Worm (Caenorhabditis elegans) whole organism, L4 larva: ENCODE data around the gene cdr-3.

ENCODE experiments used
- D1046.2 ChIP-seq: fragments of 200-800 bp; sonication (Bioruptor generic); IDR thresholded peaks from 2 replicates; pipeline ENCODE4 v1.3.6; 2022; ENCODE audit warnings: missing genetic modification characterization, missing compliant biosample characterization
- F10B5.3 ChIP-seq: sonication (generic microtip); optimal IDR thresholded peaks from 2 replicates; lab custom pipeline; 2016; ENCODE audit warnings: mild to moderate bottlenecking, missing genetic modification characterization, missing compliant biosample characterization
- ZK337.2 ChIP-seq: fragments of 200-800 bp; sonication (Bioruptor generic); IDR thresholded peaks from 2 replicates; pipeline ENCODE4 v1.3.6; 2022; ENCODE audit warnings: missing genetic modification reagents, missing genetic modification characterization, missing compliant biosample characterization
- aha-1 ChIP-seq: fragments of 150-350 bp; peaks from one replicate; lab custom pipeline; 2014; ENCODE audit warnings: missing biosample characterization, missing genetic modification characterization
- arid-1 ChIP-seq: fragments of 200-800 bp; sonication (Bioruptor generic); conservative IDR thresholded peaks from 2 replicates; pipeline ENCODE4 v1.3.6; 2022; ENCODE audit warnings: missing genetic modification reagents, missing genetic modification characterization, missing compliant biosample characterization
- attf-4 ChIP-seq: sonication (generic microtip); optimal IDR thresholded peaks from 3 replicates; lab custom pipeline; 2017; ENCODE audit warnings: missing biosample characterization, missing genetic modification characterization
- ceh-32 ChIP-seq: sonication (generic microtip); optimal IDR thresholded peaks from 2 replicates; lab custom pipeline; 2016; ENCODE audit warnings: mild to moderate bottlenecking, missing genetic modification characterization, missing compliant biosample characterization; ENCODE audit not compliant: poor library complexity
- ces-1 ChIP-seq: fragments of 150-350 bp; sonication (generic microtip); optimal IDR thresholded peaks from 4 replicates; lab custom pipeline; 2014; ENCODE audit warnings: missing biosample characterization, missing genetic modification reagents, missing genetic modification characterization
- ctbp-1 ChIP-seq: fragments of 200-800 bp; sonication (Bioruptor generic); IDR thresholded peaks from 2 replicates; pipeline ENCODE4 v1.3.6; 2022; ENCODE audit warnings: missing genetic modification reagents, missing genetic modification characterization, missing compliant biosample characterization
- daf-16 ChIP-seq, 3 experiments: sonication (generic microtip); optimal IDR thresholded peaks; 2 replicates each; lab custom pipeline; 2016 to 2017; ENCODE audit warnings: missing genetic modification characterization in 3 of 3, missing genetic modification reagents in 3 of 3, mild to moderate bottlenecking in 2 of 3, missing compliant biosample characterization in 2 of 3, missing biosample characterization in 1 of 3, moderate library complexity in 1 of 3
- daf-19 ChIP-seq: fragments of 200-800 bp; sonication (Bioruptor generic); conservative IDR thresholded peaks from 2 replicates; pipeline ENCODE4 v1.3.6; 2022; ENCODE audit warnings: missing genetic modification characterization, missing compliant biosample characterization
- daf-8 ChIP-seq: fragments of 200-800 bp; sonication (Bioruptor generic); IDR thresholded peaks from 2 replicates; pipeline ENCODE4 v1.3.6; 2022; ENCODE audit warnings: missing genetic modification characterization, missing compliant biosample characterization
- dmd-6 ChIP-seq: fragments of 200-800 bp; sonication (Bioruptor generic); IDR thresholded peaks from 2 replicates; pipeline ENCODE4 v1.3.6; 2022; ENCODE audit warnings: missing genetic modification reagents, missing genetic modification characterization, missing compliant biosample characterization
- dve-1 ChIP-seq: sonication (generic microtip); optimal IDR thresholded peaks from 2 replicates; lab custom pipeline; 2017; ENCODE audit warnings: antibody characterized with exemption, mild to moderate bottlenecking, missing genetic modification characterization, missing compliant biosample characterization; ENCODE audit not compliant: insufficient read depth
- egl-27 ChIP-seq: sonication (generic microtip); optimal IDR thresholded peaks from 3 replicates; lab custom pipeline; 2017; ENCODE audit warnings: missing biosample characterization, missing genetic modification reagents, missing genetic modification characterization
- gei-8 ChIP-seq: fragments of 200-800 bp; sonication (Bioruptor generic); optimal IDR thresholded peaks from 2 replicates; lab custom pipeline; 2018; ENCODE audit warnings: mild to moderate bottlenecking, missing genetic modification characterization, missing compliant biosample characterization
- hmg-1.1 ChIP-seq: fragments of 200-800 bp; sonication (Bioruptor generic); IDR thresholded peaks from 2 replicates; pipeline ENCODE4 v1.3.6; 2022; ENCODE audit warnings: missing genetic modification reagents, missing genetic modification characterization, missing compliant biosample characterization
- jun-1 ChIP-seq: fragments of 150-350 bp; optimal IDR thresholded peaks from 2 replicates; lab custom pipeline; 2014; ENCODE audit warnings: missing biosample characterization, missing genetic modification reagents, missing genetic modification characterization
- lin-1 ChIP-seq: fragments of 200-800 bp; sonication (Bioruptor generic); IDR thresholded peaks from 2 replicates; pipeline ENCODE4 v1.3.6; 2022; ENCODE audit warnings: missing genetic modification reagents, missing genetic modification characterization, missing compliant biosample characterization
- lin-39 ChIP-seq: fragments of 150-350 bp; optimal IDR thresholded peaks from 2 replicates; lab custom pipeline; 2014; ENCODE audit warnings: missing biosample characterization, missing genetic modification reagents, missing genetic modification characterization
- lir-3 ChIP-seq: sonication (generic microtip); optimal IDR thresholded peaks from 2 replicates; lab custom pipeline; 2016; ENCODE audit warnings: mild to moderate bottlenecking, missing genetic modification characterization, missing compliant biosample characterization
- madf-5 ChIP-seq, 2 experiments: fragments of 200-800 bp; sonication (Bioruptor generic); IDR thresholded peaks; 2 replicates each; pipeline ENCODE4 v1.3.6; 2022; ENCODE audit warnings: missing compliant biosample characterization in 2 of 2, missing genetic modification characterization in 2 of 2
- madf-9 ChIP-seq: fragments of 200-800 bp; sonication (Bioruptor generic); conservative IDR thresholded peaks from 2 replicates; pipeline ENCODE4 v1.3.6; 2022; ENCODE audit warnings: missing genetic modification reagents, missing genetic modification characterization, missing compliant biosample characterization
- nhr-25 ChIP-seq: sonication (generic microtip); optimal IDR thresholded peaks from 2 replicates; lab custom pipeline; 2017; ENCODE audit warnings: missing genetic modification characterization, mild to moderate bottlenecking, missing compliant biosample characterization, antibody characterized with exemption, moderate library complexity, borderline replicate concordance; ENCODE audit not compliant: insufficient read depth
- nhr-28 ChIP-seq: fragments of 150-350 bp; optimal IDR thresholded peaks from 2 replicates; lab custom pipeline; 2014; ENCODE audit warnings: missing biosample characterization, missing genetic modification characterization
- nhr-41 ChIP-seq: fragments of 200-800 bp; sonication (Bioruptor generic); IDR thresholded peaks from 2 replicates; pipeline ENCODE4 v1.3.6; 2022; ENCODE audit warnings: missing genetic modification reagents, missing genetic modification characterization, missing compliant biosample characterization
- nhr-48 ChIP-seq: sonication (generic microtip); optimal IDR thresholded peaks from 2 replicates; lab custom pipeline; 2016; ENCODE audit warnings: mild to moderate bottlenecking, missing genetic modification characterization, missing compliant biosample characterization
- nhr-77 ChIP-seq: fragments of 150-350 bp; optimal IDR thresholded peaks from 2 replicates; lab custom pipeline; 2014; ENCODE audit warnings: missing biosample characterization, missing genetic modification characterization
- pqm-1 ChIP-seq: sonication (generic microtip); optimal IDR thresholded peaks from 2 replicates; lab custom pipeline; 2017; ENCODE audit warnings: missing biosample characterization, missing genetic modification characterization
- skn-1 ChIP-seq: fragments of 150-350 bp; optimal IDR thresholded peaks from 2 replicates; lab custom pipeline; 2014; ENCODE audit warnings: missing biosample characterization, missing genetic modification characterization
- unc-62 ChIP-seq, 3 experiments: fragments of 150-350 bp in 1 of 3; sonication (generic microtip); optimal IDR thresholded peaks in 2 of 3; peaks in 1 of 3; 1 replicate in 1 of 3; 2 replicates in 2 of 3; lab custom pipeline; 2014 to 2017; ENCODE audit warnings: missing biosample characterization in 3 of 3, missing genetic modification characterization in 3 of 3, missing genetic modification reagents in 3 of 3, missing genotype in 1 of 3
- zag-1 ChIP-seq: fragments of 150-350 bp; optimal IDR thresholded peaks from 2 replicates; lab custom pipeline; 2014; ENCODE audit warnings: missing biosample characterization, missing genetic modification characterization

The cdr-3 gene

DNA sequence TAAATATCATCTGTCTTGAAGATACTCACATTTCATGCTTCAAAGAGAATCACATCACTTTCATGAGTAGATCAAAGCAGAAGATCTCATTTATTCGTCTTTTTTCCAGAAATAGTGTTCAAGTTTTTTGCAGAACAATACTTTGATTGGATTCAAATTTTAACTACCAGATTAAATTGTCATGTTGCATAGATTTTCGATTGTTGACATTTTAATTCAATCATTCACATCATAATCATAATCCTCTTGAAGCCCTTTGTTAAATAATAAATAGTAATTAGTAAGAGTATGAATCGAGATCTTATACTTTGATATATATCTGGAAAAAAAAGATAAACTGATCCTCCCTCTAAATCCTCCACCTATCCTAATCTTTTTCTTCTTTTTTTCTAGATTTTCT lies 10.6 kb upstream of the cdr-3 start:
- TF ChIP-seq zag-1 (tag; lab: Kevin White, UChicago) (no peak), gei-8 (GFP tag; lab: Kevin White, UChicago) (no peak), daf-16 (GFP tag; optimal IDR thresholded peaks at IDR 0.05; lab: Kevin White, UChicago) (no peak), daf-16 (tag; optimal IDR thresholded peaks at IDR 0.05; lab: Kevin White, UChicago) (no peak), nhr-25 (tag; lab: Kevin White, UChicago) (no peak), F10B5.3 (tag; lab: Kevin White, UChicago) (no peak), jun-1 (no peak), nhr-48 (no peak), madf-5 (GFP tag; IDR thresholded peaks at IDR 0.05; lab: Robert Waterston, UW) (no peak), ces-1 (GFP tag; lab: Kevin White, UChicago) (no peak), skn-1 (tag; lab: Kevin White, UChicago) (no peak), pqm-1 (tag; lab: Kevin White, UChicago) (no peak), ZK337.2 (no peak)

ce11 chrV:12421360-12421759 lies 4.2 kb upstream of the cdr-3 start:
- TF ChIP-seq hmg-1.1 (GFP tag; lab: Robert Waterston, UW) (no peak), aha-1 (peak; percentile 61)

DNA sequence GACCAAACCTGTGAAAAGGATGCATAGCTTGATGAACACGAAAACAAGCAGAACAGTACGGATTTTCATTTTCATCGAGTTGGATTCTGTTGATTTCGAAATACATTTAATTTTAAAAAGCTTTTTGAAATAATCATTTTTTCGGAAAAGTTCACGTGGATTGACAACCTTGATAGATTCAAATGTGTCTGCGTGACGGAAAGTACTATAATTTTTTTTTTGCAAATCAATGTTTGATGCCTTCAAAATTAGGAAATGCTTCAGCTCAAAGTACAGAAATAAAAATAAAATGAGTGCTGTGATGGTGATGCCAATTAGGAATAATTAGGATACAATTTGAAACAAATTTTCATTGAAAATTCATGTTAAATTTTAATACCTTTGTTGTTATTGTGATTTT lies 3.7 kb upstream of the cdr-3 start, which contains the start of gene C54D10.4:
TSS of gene C54D10.4 (minus strand) at position 101 of the 400 bp plus-strand sequence.
- TF ChIP-seq ctbp-1 (GFP tag; lab: Robert Waterston, UW) (no peak), attf-4 (tag; lab: Kevin White, UChicago) (no peak), nhr-41 (GFP tag; lab: Robert Waterston, UW) (no peak), daf-8 (GFP tag; lab: Robert Waterston, UW) (no peak), daf-19 (GFP tag; lab: Robert Waterston, UW) (no peak), arid-1 (GFP tag; lab: Robert Waterston, UW) (no peak), lir-3 (no peak), skn-1 (tag; lab: Kevin White, UChicago) (no peak), madf-9 (GFP tag; lab: Robert Waterston, UW) (no peak)

ce11 chrV:12418292-12418691 lies 1.1 kb upstream of the cdr-3 start, which contains the start of gene C54D10.3:
C54D10.3 (plus strand) TSS chrV:12418592.
- TF ChIP-seq unc-62 (GFP tag; optimal IDR thresholded peaks at IDR 0.05 in 1 of 2; lab: Kevin White, UChicago) (peak in 1 of 2 experiments; percentile 87), unc-62 (tag; optimal IDR thresholded peaks at IDR 0.05; lab: Kevin White, UChicago) (no peak), ctbp-1 (GFP tag; lab: Robert Waterston, UW) (no peak)

ce11 chrV:12415656-12416055 lies 1.5 kb downstream of the cdr-3 start, which contains the start of gene cdr-2:
cdr-2 (minus strand) TSS chrV:12415709.
- TF ChIP-seq pqm-1 (tag; lab: Kevin White, UChicago): peak; percentile 61
- TF ChIP-seq dmd-6 (GFP tag; lab: Robert Waterston, UW): peak; percentile 77
- no peak for TF ChIP-seq D1046.2 (GFP tag; lab: Robert Waterston, UW)
- peak; percentile 70 for TF ChIP-seq nhr-28 (tag; lab: Kevin White, UChicago)
- peak; percentile 47 for TF ChIP-seq dve-1 (tag; lab: Kevin White, UChicago)
- no peak for TF ChIP-seq egl-27 (tag; lab: Kevin White, UChicago)
- peak; percentile 23 for TF ChIP-seq nhr-77
- TF ChIP-seq attf-4 (tag; lab: Kevin White, UChicago): no peak
- no peak for TF ChIP-seq lin-1 (GFP tag; lab: Robert Waterston, UW)
- TF ChIP-seq daf-16 (GFP tag; optimal IDR thresholded peaks at IDR 0.05; lab: Kevin White, UChicago): no peak
- peak; percentile 63 for TF ChIP-seq daf-16 (tag; optimal IDR thresholded peaks at IDR 0.05; lab: Kevin White, UChicago)
- TF ChIP-seq ceh-32 (tag; lab: Kevin White, UChicago): no peak
- TF ChIP-seq lin-39 (tag; lab: Kevin White, UChicago): no peak
- TF ChIP-seq daf-8 (GFP tag; lab: Robert Waterston, UW): no peak
